Fruit fly (Drosophila melanogaster) S2 (cell line): ENCODE data around the gene CG1227.

ENCODE experiments used
- CG8478 ChIP-seq: fragments of >200 bp; optimal IDR thresholded peaks from 2 replicates; lab custom pipeline; 2018
- CTCF ChIP-seq, 2 experiments: fragments of >200 bp; optimal IDR thresholded peaks; 2 replicates each; lab custom pipeline; 2018

CG1227 gene

DNA sequence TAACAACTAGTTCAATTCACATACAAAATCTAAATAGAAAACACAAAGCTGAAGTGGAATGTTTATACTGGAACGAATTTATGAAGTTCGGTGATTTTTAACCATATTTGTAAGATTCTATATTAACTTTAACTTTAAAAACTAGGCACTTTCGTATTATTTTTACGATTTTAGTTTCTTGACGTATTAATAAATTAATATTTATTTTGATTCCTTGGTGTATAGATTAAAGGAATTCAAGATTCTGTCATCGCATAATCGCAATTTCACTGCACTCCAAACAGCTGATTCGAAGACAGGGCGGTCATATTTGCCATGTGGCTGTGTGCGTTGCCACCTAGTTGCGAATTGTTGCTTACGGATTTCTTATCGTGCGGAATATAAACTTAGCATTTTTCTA is at the start of gene CG1227, which contains the start of gene Dtwd2:
Gene CG1227 (minus strand): TSS at position 279 of the 400 bp plus-strand sequence.
Gene Dtwd2 (plus strand): TSS at position 336 of the 400 bp plus-strand sequence.
- no peak for TF ChIP-seq CG8478
- no peak for TF ChIP-seq CTCF (optimal IDR thresholded peaks at IDR 0.05; lab: Kevin White, UChicago)

DNA sequence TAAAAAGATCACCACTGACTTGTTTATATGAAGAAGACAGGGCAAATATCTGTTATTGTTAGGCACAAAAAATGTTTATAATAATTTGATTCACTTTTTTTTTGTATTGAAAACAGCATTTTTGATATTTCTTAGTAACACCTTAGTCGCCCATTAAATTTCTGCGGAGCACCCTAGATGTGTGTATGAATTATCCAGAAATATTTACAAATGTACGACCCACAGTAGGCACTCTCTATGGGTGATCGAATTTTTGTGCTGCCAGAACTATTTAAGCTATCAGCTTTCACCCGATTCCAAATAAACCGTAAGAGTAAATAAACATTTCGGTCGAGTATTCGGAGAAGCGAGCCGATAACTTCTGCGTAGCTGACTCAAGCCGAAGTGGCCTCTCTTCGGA is 36.1 kb upstream of the CG1227 start, which contains the start of gene RacGAP84C:
Gene RacGAP84C (plus strand): TSS at position 301 of the 400 bp plus-strand sequence.
- TF ChIP-seq CG8478 (no peak), CTCF (optimal IDR thresholded peaks at IDR 0.05; lab: Kevin White, UChicago) (no peak)

DNA sequence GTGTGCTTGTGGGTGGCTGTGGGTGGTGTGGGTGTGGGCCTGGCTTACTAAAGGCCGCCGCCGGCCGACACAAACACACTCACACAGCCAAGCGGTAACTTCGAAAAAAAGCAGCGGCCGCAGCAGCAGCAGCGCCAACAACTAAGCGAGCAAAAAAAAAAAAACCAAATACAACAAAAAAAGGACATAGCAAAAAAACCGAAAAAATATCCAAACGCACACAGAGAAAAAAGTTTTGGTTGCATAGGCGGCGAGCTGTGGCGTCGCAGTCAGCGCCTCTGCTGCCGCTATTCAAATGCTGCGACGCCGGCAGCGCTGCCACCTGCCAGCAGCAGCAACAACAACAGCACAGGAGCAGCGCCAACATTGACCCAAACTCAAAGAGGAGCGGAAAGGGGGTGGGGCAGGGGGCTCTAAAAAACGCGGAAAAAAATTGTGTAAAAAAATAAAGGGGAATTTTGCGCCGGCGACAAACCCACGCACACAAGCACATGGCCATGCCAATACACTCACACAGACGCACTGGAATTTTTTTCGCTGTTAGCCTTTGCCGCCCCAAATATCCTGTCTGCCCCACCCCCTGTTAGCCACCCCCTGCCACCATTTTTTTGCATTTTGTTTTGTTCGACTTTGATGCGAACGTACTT is 32.8 kb upstream of the CG1227 start:
- TF ChIP-seq CTCF (optimal IDR thresholded peaks at IDR 0.05; lab: Kevin White, UChicago) (no peak), CG8478 (no peak)

DNA sequence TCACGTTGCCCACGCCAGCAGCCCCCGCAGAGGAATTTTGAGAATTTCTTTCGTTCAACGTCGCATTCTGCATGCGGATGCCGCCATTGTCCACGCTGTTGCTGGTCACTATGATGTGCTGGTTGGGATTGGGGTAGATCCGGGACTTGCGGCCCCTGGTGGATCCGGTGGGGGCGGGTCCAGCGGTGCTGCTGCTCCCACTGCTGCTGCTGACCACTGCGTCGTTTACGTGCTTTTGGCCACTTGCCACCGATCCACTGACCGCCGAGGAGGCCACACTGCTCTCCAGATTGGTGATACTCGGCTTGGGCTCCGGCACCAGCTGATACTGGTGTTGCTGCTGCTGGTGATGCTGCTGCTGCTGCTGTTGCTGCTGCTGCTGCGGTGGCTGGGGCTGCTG is 27.2 kb upstream of the CG1227 start:
- TF ChIP-seq CG8478 = no peak
- no peak for TF ChIP-seq CTCF (optimal IDR thresholded peaks at IDR 0.05; lab: Kevin White, UChicago)

DNA sequence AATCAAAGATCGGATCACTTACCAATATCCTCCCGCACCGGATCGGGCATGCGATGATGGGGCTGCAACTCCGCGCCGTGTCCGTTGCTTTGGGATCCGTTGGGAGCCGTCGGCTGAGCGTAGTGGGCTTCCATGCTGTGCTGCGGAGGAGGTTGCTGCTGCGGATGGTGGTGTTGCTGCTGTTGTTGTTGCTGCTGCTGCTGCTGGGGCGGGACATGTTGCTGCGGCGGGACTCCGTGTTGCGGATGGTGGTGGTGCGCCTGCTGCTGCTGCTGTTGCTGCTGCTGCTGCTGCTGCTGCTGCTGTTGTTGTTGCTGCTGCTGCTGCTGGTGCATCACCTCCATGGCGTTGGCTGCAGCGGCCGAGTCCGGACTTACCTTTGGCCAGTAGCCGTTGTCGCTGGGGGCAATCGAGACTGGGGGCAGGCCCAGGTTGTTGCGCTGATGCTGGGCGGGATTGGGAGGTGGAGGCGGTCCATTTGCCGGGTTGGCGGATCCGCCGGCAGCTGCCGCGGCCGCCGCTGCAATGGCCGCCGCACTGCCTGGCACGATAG is 25.5 kb upstream of the CG1227 start:
- no peak for TF ChIP-seq CG8478
- TF ChIP-seq CTCF (optimal IDR thresholded peaks at IDR 0.05; lab: Kevin White, UChicago) = no peak

DNA sequence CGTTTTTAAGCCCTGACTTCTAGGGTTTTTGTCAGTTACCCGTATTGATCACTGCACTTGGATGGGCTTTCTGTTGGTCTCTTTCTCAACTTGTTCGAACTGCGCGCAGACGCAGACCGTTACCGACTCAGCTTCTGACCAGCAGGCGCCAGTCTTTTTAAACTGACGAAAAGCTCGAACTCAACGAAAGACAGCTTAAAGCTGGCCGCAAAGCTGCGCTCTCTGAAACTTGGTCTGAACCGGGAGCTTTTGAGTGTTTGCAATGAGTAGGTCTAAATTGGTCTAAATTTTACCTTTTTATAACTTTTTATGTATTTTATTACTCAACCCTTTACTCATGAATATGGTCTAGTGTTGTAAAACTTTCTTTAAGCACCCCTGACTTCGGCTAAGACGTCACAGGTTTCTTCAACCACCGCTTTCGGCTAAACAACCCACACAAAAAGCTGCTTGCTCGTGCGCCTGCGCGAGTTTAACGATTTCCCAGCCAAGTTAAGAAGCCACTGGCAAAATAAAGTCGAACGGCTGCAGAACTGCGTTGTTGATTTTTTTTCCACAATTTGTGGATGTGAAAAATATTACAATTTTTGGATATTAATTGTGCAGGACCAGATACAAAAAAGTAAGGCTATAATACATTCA is 16.1 kb upstream of the CG1227 start, which contains the start of the genes Gld and Syt4:
Gene Gld (minus strand): TSS at position 137 of the 642 bp plus-strand sequence.
Gene Syt4 (plus strand): TSS at position 499 of the 642 bp plus-strand sequence.
- TF ChIP-seq CTCF (optimal IDR thresholded peaks at IDR 0.05; lab: Kevin White, UChicago) (no peak), CG8478 (no peak)

DNA sequence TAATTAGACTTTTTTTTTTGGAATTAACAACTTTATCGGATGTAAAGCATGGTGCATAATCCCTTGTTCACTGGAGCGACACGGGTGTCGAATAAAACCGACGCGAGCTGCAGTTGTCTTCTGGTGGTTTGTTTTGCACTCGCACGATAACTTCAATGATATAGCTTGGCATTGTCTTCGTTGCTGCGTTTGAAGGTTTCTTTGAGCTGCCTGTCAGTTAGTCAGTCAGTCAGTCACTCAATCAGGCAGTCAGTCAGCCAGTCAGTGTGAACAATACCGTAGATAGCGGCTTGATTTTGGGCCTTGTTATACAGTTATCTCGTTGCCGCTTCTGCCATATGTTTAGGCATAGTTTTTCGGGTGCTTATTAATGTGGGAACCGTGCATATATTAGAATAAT is 10.0 kb upstream of the CG1227 start:
- TF ChIP-seq CG8478 (no peak), CTCF (optimal IDR thresholded peaks at IDR 0.05; lab: Kevin White, UChicago) (no peak)

DNA sequence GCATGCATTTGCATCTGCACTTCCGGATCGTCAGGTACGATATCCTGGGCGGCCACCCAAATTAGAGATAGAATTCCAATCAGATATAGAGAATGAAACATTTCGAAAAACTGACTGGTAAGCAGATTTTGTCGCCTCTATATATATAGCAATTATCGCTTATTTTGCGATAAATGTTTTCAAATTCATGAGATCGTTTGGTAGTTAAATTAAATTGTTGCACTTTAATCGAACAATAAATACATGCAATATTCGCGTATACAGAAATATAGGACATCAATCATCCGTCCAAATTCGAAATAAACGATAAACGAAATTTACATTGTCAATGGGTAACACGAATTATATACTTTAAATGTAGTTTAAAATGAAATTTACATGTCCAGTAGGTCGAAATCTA is 2.3 kb upstream of the CG1227 start, which contains the start of gene Obp84a:
Gene Obp84a (minus strand): TSS at position 101 of the 400 bp plus-strand sequence.
- no peak for TF ChIP-seq CG8478
- TF ChIP-seq CTCF (optimal IDR thresholded peaks at IDR 0.05; lab: Kevin White, UChicago) = no peak

DNA sequence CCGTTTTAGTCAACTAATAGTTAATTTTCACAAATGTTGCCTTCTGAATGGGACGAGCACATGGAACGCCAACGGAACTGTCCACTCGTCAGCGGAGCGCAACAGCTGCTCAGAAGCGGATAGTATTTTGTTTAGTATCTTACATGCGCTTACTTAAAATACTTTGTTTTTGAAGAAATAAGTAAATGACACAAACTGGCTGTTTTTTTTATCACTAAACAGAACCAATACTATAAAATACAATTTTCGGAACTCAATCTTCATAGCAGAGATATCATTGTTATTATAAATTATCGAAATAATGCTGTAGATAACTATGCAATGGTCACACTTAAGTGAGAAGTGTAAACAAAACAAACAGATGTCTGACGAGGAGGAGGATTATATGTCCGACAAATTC is 2.6 kb downstream of the CG1227 start, which contains the start of the genes Noc3 and CG10053:
Gene Noc3 (minus strand): TSS at position 81 of the 400 bp plus-strand sequence.
Gene CG10053 (plus strand): TSS at position 202 of the 400 bp plus-strand sequence.
- no peak for TF ChIP-seq CG8478
- TF ChIP-seq CTCF (optimal IDR thresholded peaks at IDR 0.05; lab: Kevin White, UChicago) = no peak

DNA sequence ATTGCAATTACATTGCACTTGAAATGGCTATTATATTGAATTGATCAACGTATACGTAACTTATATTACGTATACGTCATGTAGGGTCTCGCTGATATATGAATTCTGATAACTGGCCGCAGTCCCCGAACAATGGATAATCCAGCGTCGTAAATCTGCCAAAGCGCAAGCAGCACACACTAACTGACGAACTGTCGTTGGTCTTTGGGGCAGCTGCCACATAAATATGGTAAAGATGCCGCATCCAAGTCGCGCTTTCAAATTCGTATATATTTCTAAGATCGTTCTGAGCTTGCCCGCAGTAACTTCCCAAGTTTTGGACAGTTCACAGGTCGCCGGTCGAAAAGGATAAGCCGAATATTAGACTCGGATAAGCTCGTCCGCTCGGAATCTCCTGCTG is 8.1 kb downstream of the CG1227 start, which contains the start of gene CG14607:
Gene CG14607 (plus strand): TSS at position 301 of the 400 bp plus-strand sequence.
- TF ChIP-seq CTCF (optimal IDR thresholded peaks at IDR 0.05; lab: Kevin White, UChicago) (no peak), CG8478 (no peak)

DNA sequence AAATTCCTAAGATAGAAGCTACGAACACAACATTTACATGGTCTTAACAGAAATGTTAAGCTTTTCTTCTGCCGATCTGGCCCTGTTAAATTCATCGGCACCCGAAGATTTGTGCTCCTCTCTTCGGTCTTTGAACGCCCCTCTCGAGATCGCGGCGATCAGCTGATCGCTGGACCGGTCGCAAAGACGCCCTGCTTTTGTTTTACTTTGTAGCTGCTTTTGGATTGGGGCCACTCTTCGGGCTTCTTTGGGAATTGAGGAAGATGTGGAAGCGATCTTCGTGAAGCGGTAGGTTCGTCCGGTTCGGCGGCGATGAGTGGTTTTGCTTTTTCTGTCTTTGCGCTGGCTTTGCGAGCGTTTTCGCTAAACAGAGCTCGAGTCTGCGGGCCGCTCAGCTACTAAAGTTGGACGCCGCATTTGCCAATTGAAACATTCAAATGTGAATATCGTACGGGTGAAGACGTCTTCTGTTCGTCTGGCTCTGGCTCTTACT is 25.5 kb downstream of the CG1227 start, which contains the start of gene thw:
Gene thw (plus strand): TSS at position 443 of the 493 bp plus-strand sequence.
- TF ChIP-seq CG8478 = no peak
- TF ChIP-seq CTCF (optimal IDR thresholded peaks at IDR 0.05; lab: Kevin White, UChicago) = no peak

DNA sequence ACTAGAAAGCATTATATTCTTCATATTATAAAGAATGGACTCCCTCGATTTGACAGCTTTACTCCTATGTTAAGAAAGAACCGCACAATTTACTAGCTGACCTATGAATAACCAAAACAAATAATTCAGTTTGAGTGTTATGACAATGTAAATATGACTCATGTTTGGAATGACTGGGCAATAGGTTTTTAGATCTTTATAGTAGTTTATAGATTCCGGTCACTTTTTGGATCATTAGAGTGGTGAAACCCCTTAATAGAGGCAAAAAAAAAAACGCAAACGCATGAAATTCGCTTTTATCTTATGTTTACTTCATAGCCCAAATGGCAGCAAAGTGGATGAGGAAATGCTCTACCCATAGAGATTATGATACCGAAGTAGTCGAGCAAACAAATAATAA is 29.9 kb downstream of the CG1227 start, which contains the start of gene CG14605:
Gene CG14605 (minus strand): TSS at position 101 of the 400 bp plus-strand sequence.
- no peak for TF ChIP-seq CTCF (optimal IDR thresholded peaks at IDR 0.05; lab: Kevin White, UChicago)
- TF ChIP-seq CG8478 = no peak

DNA sequence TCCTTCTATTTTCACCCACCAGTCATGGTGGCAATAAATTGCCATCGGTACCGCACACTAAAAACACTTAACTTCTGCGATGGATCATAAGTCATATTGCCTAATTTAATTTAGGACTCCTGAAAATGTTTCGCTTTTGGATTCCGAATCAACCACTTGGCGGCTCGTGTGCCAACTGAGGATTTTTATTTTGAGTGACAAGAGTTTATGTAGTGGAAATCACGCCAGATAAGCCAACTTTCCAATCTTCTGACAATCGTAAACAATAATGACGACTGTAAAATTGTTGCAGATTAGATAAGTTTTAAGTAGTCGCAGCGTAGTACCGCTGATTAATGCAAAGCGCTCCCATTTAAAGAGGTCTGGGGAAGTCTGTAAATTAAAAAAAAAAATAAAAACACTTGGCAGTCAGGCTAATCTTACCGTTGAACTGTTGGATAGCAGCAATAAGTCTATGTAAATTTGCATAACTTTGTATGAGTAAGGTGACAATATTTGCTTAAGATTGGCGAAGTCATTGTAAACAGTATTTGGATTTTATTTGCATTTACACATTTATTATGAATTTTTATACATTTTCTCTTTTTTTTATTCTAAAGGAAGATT is 32.5 kb downstream of the CG1227 start, which contains the start of gene CG14606:
Gene CG14606 (minus strand): TSS at position 160 of the 606 bp plus-strand sequence.
- TF ChIP-seq CG8478 (no peak), CTCF (optimal IDR thresholded peaks at IDR 0.05; lab: Kevin White, UChicago) (no peak)

DNA sequence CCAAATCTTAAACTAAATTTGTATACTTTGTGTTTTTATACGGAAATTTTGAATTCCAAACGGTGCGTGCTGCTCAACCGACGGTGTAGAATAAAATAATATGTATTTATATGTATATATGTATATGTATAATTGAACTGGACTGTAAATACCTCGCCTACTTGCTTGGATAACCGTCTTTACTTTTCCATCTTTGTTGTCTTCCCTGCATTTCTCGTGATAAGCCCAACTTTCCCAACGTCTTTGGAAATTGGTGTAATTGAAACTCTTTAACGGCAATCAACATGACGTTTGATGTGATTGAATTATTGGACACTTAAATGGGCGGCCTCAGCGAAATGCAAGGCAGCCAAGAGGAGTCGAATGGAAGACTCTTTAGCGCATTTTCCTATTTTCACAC is 41.2 kb downstream of the CG1227 start, which contains the start of gene CG1288:
Gene CG1288 (minus strand): TSS at position 101 of the 400 bp plus-strand sequence.
- TF ChIP-seq CG8478 (no peak), CTCF (optimal IDR thresholded peaks at IDR 0.05; lab: Kevin White, UChicago) (no peak)

DNA sequence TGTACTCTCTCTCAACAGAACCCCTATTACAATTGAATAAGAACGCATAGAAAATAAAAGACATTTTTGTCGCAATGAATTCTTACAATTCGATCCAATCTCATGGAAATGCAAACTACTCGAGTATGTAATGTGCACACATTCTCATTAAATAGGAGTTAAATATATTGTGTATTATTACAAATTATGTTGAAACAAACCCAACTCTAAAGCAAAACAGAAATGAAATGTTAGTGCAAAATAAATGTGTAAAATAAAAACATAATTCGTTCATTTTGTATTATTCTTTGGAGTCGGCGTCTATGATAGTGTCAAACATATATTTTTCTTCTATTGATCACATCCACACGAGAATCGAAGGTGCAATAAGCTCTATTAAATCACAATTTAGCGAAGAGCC is 48.9 kb downstream of the CG1227 start, which contains the start of gene CG14609:
Gene CG14609 (plus strand): TSS at position 301 of the 400 bp plus-strand sequence.
- TF ChIP-seq CTCF (optimal IDR thresholded peaks at IDR 0.05; lab: Kevin White, UChicago) = no peak
- TF ChIP-seq CG8478 = no peak
